Worm (Caenorhabditis elegans): Measurements from ENCODE around the gene ssl-1.

- TF ChIP-seq flh-1 (GFP tag; optimal IDR thresholded peaks at IDR 0.05) (no peak), nhr-28 (tag; optimal IDR thresholded peaks at IDR 0.05) (no peak), elt-1 (tag; optimal IDR thresholded peaks at IDR 0.05; ENCODE audit: borderline replicate concordance, insufficient read depth) (no peak), zip-8 (tag; optimal IDR thresholded peaks at IDR 0.05) (no peak), tbx-8 (GFP tag; optimal IDR thresholded peaks at IDR 0.05) (no peak), snpc-4 (tag; optimal IDR thresholded peaks at IDR 0.05) (no peak), hlh-1 (tag; optimal IDR thresholded peaks at IDR 0.05) (no peak), pha-4 (tag; optimal IDR thresholded peaks at IDR 0.05) (no peak), mab-5 (tag; optimal IDR thresholded peaks at IDR 0.05) (no peak), nhr-12 (tag; optimal IDR thresholded peaks at IDR 0.05) (no peak), mls-2 (tag; optimal IDR thresholded peaks at IDR 0.05) (no peak), blmp-1 (tag; optimal IDR thresholded peaks at IDR 0.05) (no peak), nhr-237 (tag; optimal IDR thresholded peaks at IDR 0.05) (no peak)
These were observed 79.8 kb downstream of the ssl-1 start for ce11 chrIII:12794200-12794599.
